Fruit fly (Drosophila melanogaster) whole organism, wandering third instar larva: ENCODE measurements around the gene CG11760.

Source experiments
- Abd-B ChIP-seq: fragments of >200 bp; optimal IDR thresholded peaks from 2 replicates; lab custom pipeline; 2017; ENCODE audit warnings: missing biosample characterization, missing genetic modification characterization
- CG9705 ChIP-seq: fragments of 200-800 bp; sonication (Bioruptor generic); optimal IDR thresholded peaks from 2 replicates; lab custom pipeline; 2018; ENCODE audit warnings: missing biosample characterization, mild to moderate bottlenecking, missing genetic modification characterization
- CrebA ChIP-seq: fragments of 200-800 bp; sonication (Bioruptor generic); optimal IDR thresholded peaks from 2 replicates; lab custom pipeline; 2016; ENCODE audit warnings: missing biosample characterization, mild to moderate bottlenecking, missing genetic modification characterization, borderline replicate concordance
- Dfd ChIP-seq: fragments of >200 bp; optimal IDR thresholded peaks from 2 replicates; lab custom pipeline; 2017; ENCODE audit warnings: missing biosample characterization, missing genetic modification characterization
- Dif ChIP-seq: fragments of 200-275, 200-300 bp; sonication (Bioruptor generic); optimal IDR thresholded peaks from 2 replicates; lab custom pipeline; 2018; ENCODE audit warnings: missing biosample characterization, missing genetic modification characterization; ENCODE audit not compliant: partially characterized antibody
- GATAd ChIP-seq: sonication (Bioruptor generic); optimal IDR thresholded peaks from 2 replicates; lab custom pipeline; 2016; ENCODE audit warnings: missing biosample characterization, missing genetic modification characterization
- HLH106 ChIP-seq: fragments of 200-800 bp; optimal IDR thresholded peaks from 3 replicates; lab custom pipeline; 2019; ENCODE audit warnings: missing biosample characterization, mild to moderate bottlenecking, missing genetic modification characterization, moderate library complexity
- Hnf4 ChIP-seq: fragments of 200-800 bp; sonication (Bioruptor generic); optimal IDR thresholded peaks from 2 replicates; lab custom pipeline; 2016; ENCODE audit warnings: missing biosample characterization, mild to moderate bottlenecking, missing genetic modification characterization
- Hr78 ChIP-seq: fragments of >200 bp; optimal IDR thresholded peaks from 2 replicates; lab custom pipeline; 2017; ENCODE audit warnings: missing biosample characterization, missing genetic modification characterization
- Hr83 ChIP-seq: fragments of 200-300 bp; sonication (Bioruptor generic); optimal IDR thresholded peaks from 2 replicates; lab custom pipeline; 2016; ENCODE audit warnings: missing biosample characterization, mild to moderate bottlenecking, missing genetic modification characterization, moderate library complexity; ENCODE audit not compliant: poor library complexity, severe bottlenecking
- Mio ChIP-seq: sonication (Bioruptor generic); optimal IDR thresholded peaks from 2 replicates; lab custom pipeline; 2016; ENCODE audit warnings: missing biosample characterization, missing genetic modification characterization
- Myc ChIP-seq: fragments of >200 bp; optimal IDR thresholded peaks from 2 replicates; lab custom pipeline; 2017
- N ChIP-seq: fragments of >200 bp; optimal IDR thresholded peaks from 2 replicates; lab custom pipeline; 2018; ENCODE audit warnings: missing biosample characterization, missing external identifiers, missing genetic modification characterization
- Rel ChIP-seq, 2 experiments: fragments of 200-800 bp; sonication (Bioruptor generic) in 1 of 2; optimal IDR thresholded peaks; 2 replicates in 1 of 2; 3 replicates in 1 of 2; lab custom pipeline; 2016 to 2019; ENCODE audit warnings: mild to moderate bottlenecking in 2 of 2, missing biosample characterization in 2 of 2, missing genetic modification characterization in 2 of 2, moderate library complexity in 1 of 2
- Sp1 ChIP-seq: fragments of 200-800 bp; sonication (Bioruptor generic); optimal IDR thresholded peaks from 3 replicates; lab custom pipeline; 2019; ENCODE audit warnings: missing biosample characterization, mild to moderate bottlenecking, missing genetic modification characterization, moderate library complexity
- Vsx2 ChIP-seq: fragments of 200-300, 225-300 bp; sonication (Bioruptor generic); optimal IDR thresholded peaks from 2 replicates; lab custom pipeline; 2018; ENCODE audit warnings: missing biosample characterization, missing genetic modification characterization; ENCODE audit not compliant: partially characterized antibody
- brk ChIP-seq: fragments of 200-800 bp; sonication (Bioruptor generic); optimal IDR thresholded peaks from 2 replicates; lab custom pipeline; 2016; ENCODE audit warnings: missing biosample characterization, mild to moderate bottlenecking, missing genetic modification characterization
- dl ChIP-seq, 2 experiments: fragments of 175-275, 200-275 bp in 1 of 2; fragments of 200-275 bp in 1 of 2; sonication (Bioruptor generic); optimal IDR thresholded peaks; lab custom pipeline; 2018; ENCODE audit warnings: mild to moderate bottlenecking in 2 of 2, missing biosample characterization in 2 of 2, missing genetic modification characterization in 2 of 2, moderate library complexity in 2 of 2; ENCODE audit not compliant: partially characterized antibody in 2 of 2, insufficient read depth in 1 of 2
- dmrt93B ChIP-seq: fragments of 200-800 bp; sonication (Bioruptor generic); optimal IDR thresholded peaks from 2 replicates; lab custom pipeline; 2018; ENCODE audit warnings: missing biosample characterization, mild to moderate bottlenecking, missing genetic modification characterization
- dsf ChIP-seq: sonication (Bioruptor generic); optimal IDR thresholded peaks from 2 replicates; lab custom pipeline; 2016; ENCODE audit warnings: missing biosample characterization, missing genetic modification characterization, borderline replicate concordance
- ey ChIP-seq: fragments of 200-800 bp; sonication (Bioruptor generic); optimal IDR thresholded peaks from 2 replicates; lab custom pipeline; 2016; ENCODE audit warnings: missing biosample characterization, missing genetic modification characterization
- fru ChIP-seq: fragments of 200-800 bp; sonication (Bioruptor generic); optimal IDR thresholded peaks from 3 replicates; lab custom pipeline; 2016; ENCODE audit warnings: missing biosample characterization, mild to moderate bottlenecking, missing genetic modification characterization
- jim ChIP-seq: fragments of 175-275, 200-325 bp; sonication (Bioruptor generic); optimal IDR thresholded peaks from 2 replicates; lab custom pipeline; 2016; ENCODE audit warnings: missing biosample characterization, mild to moderate bottlenecking, missing genetic modification characterization
- lola ChIP-seq: fragments of >200 bp; optimal IDR thresholded peaks from 2 replicates; lab custom pipeline; 2017; ENCODE audit warnings: missing biosample characterization, missing genetic modification characterization
- pan ChIP-seq: fragments of >200 bp; optimal IDR thresholded peaks from 2 replicates; lab custom pipeline; 2017
- psq ChIP-seq: fragments of 200-800 bp; sonication (Bioruptor generic); optimal IDR thresholded peaks from 3 replicates; lab custom pipeline; 2017; ENCODE audit warnings: missing biosample characterization, mild to moderate bottlenecking, missing genetic modification characterization, moderate library complexity
- rgr ChIP-seq: fragments of 200-800 bp; sonication (Bioruptor generic); optimal IDR thresholded peaks from 3 replicates; lab custom pipeline; 2016; ENCODE audit warnings: missing biosample characterization, mild to moderate bottlenecking, missing genetic modification characterization
- sage ChIP-seq: fragments of 200-800 bp; sonication (Bioruptor generic); optimal IDR thresholded peaks from 2 replicates; lab custom pipeline; 2016; ENCODE audit warnings: missing biosample characterization, mild to moderate bottlenecking, missing genetic modification characterization
- tai ChIP-seq: sonication (Bioruptor generic); optimal IDR thresholded peaks from 2 replicates; lab custom pipeline; 2016; ENCODE audit warnings: missing biosample characterization, missing genetic modification characterization
- woc ChIP-seq: sonication (Bioruptor generic); optimal IDR thresholded peaks from 2 replicates; lab custom pipeline; 2016; ENCODE audit warnings: missing biosample characterization, mild to moderate bottlenecking, missing genetic modification characterization

The CG11760 gene

dm6 chr3R:8694110-8694826 lies 24.7 kb upstream of the CG11760 start:
- TF ChIP-seq woc (GFP tag; lab: Kevin White, UChicago), result no peak
- TF ChIP-seq Abd-B (GFP tag; lab: Kevin White, UChicago), result no peak
- peak; percentile 79 for TF ChIP-seq Sp1
- TF ChIP-seq psq (GFP tag; lab: Kevin White, UChicago), result no peak
- TF ChIP-seq CrebA (GFP tag; lab: Kevin White, UChicago), result peak; percentile 39
- no peak for TF ChIP-seq N (GFP tag; lab: Kevin White, UChicago)
- no peak for TF ChIP-seq ey (GFP tag; lab: Kevin White, UChicago)
- no peak for TF ChIP-seq tai

DNA sequence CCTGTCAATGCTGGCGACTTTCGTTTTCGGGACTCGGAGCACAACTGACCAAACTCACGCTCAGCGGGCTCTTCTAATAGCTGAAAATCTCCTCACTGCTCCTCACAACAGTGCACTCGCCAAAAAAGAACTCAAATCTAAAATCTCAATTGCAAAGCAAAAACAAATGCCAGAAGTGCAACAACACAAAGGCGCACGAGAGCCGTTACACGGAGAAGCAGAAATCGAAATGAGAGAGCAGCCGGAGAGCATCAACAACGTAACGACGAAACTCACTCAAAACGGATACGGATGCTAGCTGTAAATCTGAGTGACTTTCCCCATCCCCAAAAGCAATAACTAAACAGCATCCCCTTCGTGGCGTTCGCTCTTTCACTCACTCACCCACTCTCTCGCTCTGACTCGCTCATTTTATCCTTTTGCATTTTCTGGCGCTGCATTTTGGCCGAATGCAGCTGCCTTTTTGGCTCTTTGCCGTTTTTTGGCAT lies 21.2 kb upstream of the CG11760 start, which contains the start of gene hb:
Gene hb, minus strand, starts transcription at position 51 of the 488 bp plus-strand sequence.
- TF ChIP-seq dl (GFP tag; optimal IDR thresholded peaks at IDR 0.05; lab: Kevin White, UChicago; ENCODE audit: insufficient read depth in 1 of 2, partially characterized antibody in 2 of 2) (no peak), GATAd (GFP tag; lab: Kevin White, UChicago) (no peak)

DNA sequence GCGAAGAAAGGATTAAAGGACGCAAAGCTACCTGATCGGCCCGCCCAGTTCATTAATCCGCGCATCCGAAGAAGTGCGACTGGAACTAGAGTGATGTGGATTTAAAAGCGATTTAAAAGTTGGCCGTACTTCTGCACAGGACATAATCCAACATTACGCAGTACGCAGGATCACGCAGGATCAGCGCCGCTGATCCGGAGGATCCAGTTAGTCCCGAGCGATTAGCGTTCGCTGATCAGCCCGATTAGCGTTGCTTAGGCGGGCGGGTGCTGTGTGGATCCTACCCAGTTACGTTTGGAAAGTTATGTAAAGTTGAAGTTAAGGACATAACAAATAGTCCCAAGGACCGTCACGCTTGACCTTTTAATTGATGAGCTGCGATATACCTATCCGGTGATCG lies 19.8 kb upstream of the CG11760 start:
- TF ChIP-seq Dif (GFP tag; lab: Kevin White, UChicago), result no peak
- TF ChIP-seq ey (GFP tag; lab: Kevin White, UChicago), result no peak
- TF ChIP-seq Myc, result no peak
- no peak for TF ChIP-seq Hnf4 (GFP tag; lab: Kevin White, UChicago)
- no peak for TF ChIP-seq Abd-B (GFP tag; lab: Kevin White, UChicago)
- no peak for TF ChIP-seq fru (GFP tag; lab: Kevin White, UChicago)
- TF ChIP-seq Vsx2 (GFP tag; lab: Kevin White, UChicago), result no peak
- TF ChIP-seq HLH106 (tag; lab: Kevin White, UChicago), result no peak
- TF ChIP-seq brk (GFP tag; lab: Kevin White, UChicago), result no peak
- no peak for TF ChIP-seq jim (GFP tag; lab: Kevin White, UChicago)
- no peak for TF ChIP-seq Mio (GFP tag; lab: Kevin White, UChicago)
- no peak for TF ChIP-seq dsf (GFP tag; lab: Kevin White, UChicago)
- no peak for TF ChIP-seq CrebA (GFP tag; lab: Kevin White, UChicago)
- TF ChIP-seq lola (GFP tag; lab: Kevin White, UChicago), result no peak

dm6 chr3R:8700660-8701059 lies 18.3 kb upstream of the CG11760 start:
- TF ChIP-seq CrebA (GFP tag; lab: Kevin White, UChicago) (no peak), Vsx2 (GFP tag; lab: Kevin White, UChicago) (no peak), dmrt93B (no peak), GATAd (GFP tag; lab: Kevin White, UChicago) (no peak), psq (GFP tag; lab: Kevin White, UChicago) (no peak)
- TF ChIP-seq, all 38 proteins: peak for 0

DNA sequence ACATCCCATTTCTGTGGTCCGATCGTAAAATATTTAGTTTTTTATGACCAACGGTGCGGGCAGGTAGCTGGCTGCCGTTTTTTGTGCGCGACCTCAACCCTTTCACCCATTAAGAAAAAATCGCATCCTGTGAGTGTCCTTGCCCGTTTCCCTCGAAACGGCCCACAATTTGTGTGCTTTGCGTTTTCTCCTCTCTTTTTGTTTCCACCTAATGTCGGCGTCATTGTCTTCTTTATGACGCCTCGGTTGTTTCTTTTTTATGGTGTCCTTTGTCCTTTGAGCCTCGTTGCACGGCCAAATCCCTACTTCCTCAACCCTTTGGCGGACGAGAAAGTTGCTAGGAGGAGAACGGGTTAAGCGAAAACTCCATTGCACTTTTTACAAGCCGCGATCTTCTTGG lies 17.8 kb upstream of the CG11760 start:
- TF ChIP-seq rgr (GFP tag; lab: Kevin White, UChicago) (no peak), Sp1 (no peak), Hr83 (no peak)

- no peak for TF ChIP-seq dl (GFP tag; optimal IDR thresholded peaks at IDR 0.05; lab: Kevin White, UChicago; ENCODE audit: insufficient read depth in 1 of 2, partially characterized antibody in 2 of 2)
- no peak for TF ChIP-seq dsf (GFP tag; lab: Kevin White, UChicago)
- no peak for TF ChIP-seq N (GFP tag; lab: Kevin White, UChicago)
- TF ChIP-seq Rel (GFP tag; optimal IDR thresholded peaks at IDR 0.05; lab: Kevin White, UChicago), result no peak
- TF ChIP-seq Rel (tag; optimal IDR thresholded peaks at IDR 0.05; lab: Kevin White, UChicago), result no peak
- no peak for TF ChIP-seq tai
- no peak for TF ChIP-seq rgr (GFP tag; lab: Kevin White, UChicago)
- no peak for TF ChIP-seq Dfd (GFP tag; lab: Kevin White, UChicago)
- TF ChIP-seq Hr83, result no peak
- TF ChIP-seq dmrt93B, result no peak
- TF ChIP-seq sage, result no peak
- TF ChIP-seq Abd-B (GFP tag; lab: Kevin White, UChicago), result no peak
- no peak for TF ChIP-seq Hnf4 (GFP tag; lab: Kevin White, UChicago)
- TF ChIP-seq CG9705 (GFP tag; lab: Kevin White, UChicago), result no peak
- TF ChIP-seq Dif (GFP tag; lab: Kevin White, UChicago), result no peak
- no peak for TF ChIP-seq woc (GFP tag; lab: Kevin White, UChicago)
- no peak for TF ChIP-seq Hr78 (GFP tag; lab: Kevin White, UChicago)
- TF ChIP-seq pan, result no peak
- TF ChIP-seq, all 38 proteins: peak for 0
Observed at dm6 chr3R:8704669-8705068, 14.3 kb upstream of the CG11760 start.
